Worm (Caenorhabditis elegans) whole organism, L4 larva: ENCODE results near the gene srbc-19.
A peak's percentile ranks its signal among the peaks of the same experiment; 100 is the strongest.

ENCODE experiments used
- F10B5.3 ChIP-seq: sonication (generic microtip); optimal IDR thresholded peaks from 2 replicates; lab custom pipeline; 2016; ENCODE audit warnings: mild to moderate bottlenecking, missing genetic modification characterization, missing compliant biosample characterization
- F37D6.2 ChIP-seq: sonication (generic microtip); optimal IDR thresholded peaks from 2 replicates; lab custom pipeline; 2016; ENCODE audit warnings: mild to moderate bottlenecking, missing genetic modification characterization, missing compliant biosample characterization
- T26A8.4 ChIP-seq: fragments of 200-800 bp; sonication (Bioruptor generic); IDR thresholded peaks from 2 replicates; pipeline ENCODE4 v1.3.6; 2022; ENCODE audit warnings: missing genetic modification characterization, missing compliant biosample characterization
- Y105C5A.15 ChIP-seq: fragments of 200-800 bp; sonication (Bioruptor generic); IDR thresholded peaks from 2 replicates; pipeline ENCODE4 v1.3.6; 2022; ENCODE audit warnings: missing genetic modification characterization, missing compliant biosample characterization
- ZK546.5 ChIP-seq, 2 experiments: sonication (generic microtip); optimal IDR thresholded peaks; 2 replicates each; lab custom pipeline; 2017; ENCODE audit warnings: missing biosample characterization in 2 of 2, missing genetic modification characterization in 2 of 2
- aha-1 ChIP-seq: fragments of 150-350 bp; peaks from one replicate; lab custom pipeline; 2014; ENCODE audit warnings: missing biosample characterization, missing genetic modification characterization
- arid-1 ChIP-seq: fragments of 200-800 bp; sonication (Bioruptor generic); conservative IDR thresholded peaks from 2 replicates; pipeline ENCODE4 v1.3.6; 2022; ENCODE audit warnings: missing genetic modification reagents, missing genetic modification characterization, missing compliant biosample characterization
- ceh-20 ChIP-seq: fragments of 200-800 bp; sonication (Bioruptor generic); IDR thresholded peaks from 2 replicates; pipeline ENCODE4 v1.3.6; 2022; ENCODE audit warnings: missing genetic modification reagents, missing genetic modification characterization, missing compliant biosample characterization
- ceh-28 ChIP-seq: fragments of 150-350 bp; optimal IDR thresholded peaks from 2 replicates; lab custom pipeline; 2014; ENCODE audit warnings: missing biosample characterization, missing genetic modification reagents, missing genetic modification characterization
- ceh-32 ChIP-seq: sonication (generic microtip); optimal IDR thresholded peaks from 2 replicates; lab custom pipeline; 2016; ENCODE audit warnings: mild to moderate bottlenecking, missing genetic modification characterization, missing compliant biosample characterization; ENCODE audit not compliant: poor library complexity
- ceh-44 ChIP-seq: fragments of 200-800 bp; sonication (Bioruptor generic); IDR thresholded peaks from 2 replicates; pipeline ENCODE4 v1.3.6; 2022; ENCODE audit warnings: missing genetic modification reagents, missing genetic modification characterization, missing compliant biosample characterization
- ceh-62 ChIP-seq: sonication (generic microtip); optimal IDR thresholded peaks from 2 replicates; lab custom pipeline; 2017; ENCODE audit warnings: missing biosample characterization, missing genetic modification characterization
- ces-1 ChIP-seq: fragments of 150-350 bp; sonication (generic microtip); optimal IDR thresholded peaks from 4 replicates; lab custom pipeline; 2014; ENCODE audit warnings: missing biosample characterization, missing genetic modification reagents, missing genetic modification characterization
- ctbp-1 ChIP-seq: fragments of 200-800 bp; sonication (Bioruptor generic); IDR thresholded peaks from 2 replicates; pipeline ENCODE4 v1.3.6; 2022; ENCODE audit warnings: missing genetic modification reagents, missing genetic modification characterization, missing compliant biosample characterization
- daf-16 ChIP-seq, 3 experiments: sonication (generic microtip); optimal IDR thresholded peaks; 2 replicates each; lab custom pipeline; 2016 to 2017; ENCODE audit warnings: missing genetic modification characterization in 3 of 3, missing genetic modification reagents in 3 of 3, mild to moderate bottlenecking in 2 of 3, missing compliant biosample characterization in 2 of 3, missing biosample characterization in 1 of 3, moderate library complexity in 1 of 3
- dmd-6 ChIP-seq: fragments of 200-800 bp; sonication (Bioruptor generic); IDR thresholded peaks from 2 replicates; pipeline ENCODE4 v1.3.6; 2022; ENCODE audit warnings: missing genetic modification reagents, missing genetic modification characterization, missing compliant biosample characterization
- dmd-8 ChIP-seq: fragments of 200-800 bp; sonication (Bioruptor generic); IDR thresholded peaks from 2 replicates; pipeline ENCODE4 v1.3.6; 2022; ENCODE audit warnings: missing genetic modification characterization, missing compliant biosample characterization
- dmd-9 ChIP-seq: fragments of 200-800 bp; sonication (Bioruptor generic); IDR thresholded peaks from 2 replicates; pipeline ENCODE4 v1.3.6; 2022; ENCODE audit warnings: missing genetic modification reagents, missing genetic modification characterization, missing compliant biosample characterization
- dve-1 ChIP-seq: sonication (generic microtip); optimal IDR thresholded peaks from 2 replicates; lab custom pipeline; 2017; ENCODE audit warnings: antibody characterized with exemption, mild to moderate bottlenecking, missing genetic modification characterization, missing compliant biosample characterization; ENCODE audit not compliant: insufficient read depth
- egl-27 ChIP-seq: sonication (generic microtip); optimal IDR thresholded peaks from 3 replicates; lab custom pipeline; 2017; ENCODE audit warnings: missing biosample characterization, missing genetic modification reagents, missing genetic modification characterization
- fkh-10 ChIP-seq: fragments of 150-350 bp; optimal IDR thresholded peaks from 2 replicates; lab custom pipeline; 2014; ENCODE audit warnings: missing biosample characterization, missing genetic modification reagents, missing genetic modification characterization
- hif-1 ChIP-seq, 2 experiments: sonication (generic microtip); optimal IDR thresholded peaks; 2 replicates each; lab custom pipeline; 2016 to 2017; ENCODE audit warnings: missing compliant biosample characterization in 2 of 2, missing genetic modification characterization in 2 of 2, missing genetic modification reagents in 2 of 2, missing genotype in 2 of 2, mild to moderate bottlenecking in 1 of 2
- hlh-11 ChIP-seq: fragments of 200-800 bp; sonication (Bioruptor generic); optimal IDR thresholded peaks from 2 replicates; lab custom pipeline; 2018; ENCODE audit warnings: mild to moderate bottlenecking, missing genetic modification characterization, missing compliant biosample characterization
- hlh-30 ChIP-seq: sonication (generic microtip); optimal IDR thresholded peaks from 2 replicates; lab custom pipeline; 2017; ENCODE audit warnings: antibody characterized with exemption, mild to moderate bottlenecking, missing genetic modification characterization, missing compliant biosample characterization; ENCODE audit not compliant: insufficient read depth
- hmg-1.1 ChIP-seq: fragments of 200-800 bp; sonication (Bioruptor generic); IDR thresholded peaks from 2 replicates; pipeline ENCODE4 v1.3.6; 2022; ENCODE audit warnings: missing genetic modification reagents, missing genetic modification characterization, missing compliant biosample characterization
- jun-1 ChIP-seq: fragments of 150-350 bp; optimal IDR thresholded peaks from 2 replicates; lab custom pipeline; 2014; ENCODE audit warnings: missing biosample characterization, missing genetic modification reagents, missing genetic modification characterization
- lin-13 ChIP-seq: fragments of 150-350 bp; optimal IDR thresholded peaks from 2 replicates; lab custom pipeline; 2014; ENCODE audit warnings: missing biosample characterization, missing genetic modification reagents, missing genetic modification characterization
- lin-29 ChIP-seq: fragments of 200-800 bp; sonication (Bioruptor generic); IDR thresholded peaks from 2 replicates; pipeline ENCODE4 v1.3.6; 2022; ENCODE audit warnings: missing genetic modification reagents, missing genetic modification characterization, missing compliant biosample characterization
- lin-38 ChIP-seq: fragments of 200-800 bp; sonication (Bioruptor generic); IDR thresholded peaks from 2 replicates; pipeline ENCODE4 v1.3.6; 2022; ENCODE audit warnings: missing genetic modification reagents, missing genetic modification characterization, missing compliant biosample characterization
- lsy-2 ChIP-seq, 2 experiments: fragments of 150-350 bp in 1 of 2; sonication (generic microtip) in 1 of 2; optimal IDR thresholded peaks; 2 replicates each; lab custom pipeline; 2014 to 2017; ENCODE audit warnings: missing biosample characterization in 2 of 2, missing genetic modification characterization in 2 of 2
- madf-5 ChIP-seq, 2 experiments: fragments of 200-800 bp; sonication (Bioruptor generic); IDR thresholded peaks; 2 replicates each; pipeline ENCODE4 v1.3.6; 2022; ENCODE audit warnings: missing compliant biosample characterization in 2 of 2, missing genetic modification characterization in 2 of 2
- mdl-1 ChIP-seq, 2 experiments: fragments of 150-350 bp in 1 of 2; sonication (generic microtip) in 1 of 2; optimal IDR thresholded peaks; 2 replicates each; lab custom pipeline; 2014 to 2017; ENCODE audit warnings: missing biosample characterization in 2 of 2, missing genetic modification characterization in 2 of 2
- mep-1 ChIP-seq: fragments of 150-350 bp; sonication (generic microtip); optimal IDR thresholded peaks from 3 replicates; lab custom pipeline; 2014; ENCODE audit warnings: missing biosample characterization, missing genetic modification characterization
- mes-2 ChIP-seq: sonication (generic microtip); optimal IDR thresholded peaks from 2 replicates; lab custom pipeline; 2016; ENCODE audit warnings: missing genotype, mild to moderate bottlenecking, missing genetic modification characterization, missing compliant biosample characterization; ENCODE audit not compliant: poor library complexity, severe bottlenecking
- mxl-2 ChIP-seq: fragments of 200-800 bp; sonication (Bioruptor generic); conservative IDR thresholded peaks from 2 replicates; pipeline ENCODE4 v1.3.6; 2022; ENCODE audit warnings: missing genetic modification reagents, missing genetic modification characterization, missing compliant biosample characterization
- mxl-3 ChIP-seq: fragments of 200-800 bp; sonication (Bioruptor generic); optimal IDR thresholded peaks from 2 replicates; lab custom pipeline; 2018; ENCODE audit warnings: mild to moderate bottlenecking, missing genetic modification characterization, missing compliant biosample characterization
- nhr-102 ChIP-seq: sonication (generic microtip); optimal IDR thresholded peaks from 2 replicates; lab custom pipeline; 2016; ENCODE audit warnings: mild to moderate bottlenecking, missing genetic modification characterization, moderate library complexity, missing compliant biosample characterization
- nhr-11 ChIP-seq: fragments of 150-350 bp; optimal IDR thresholded peaks from 2 replicates; lab custom pipeline; 2014; ENCODE audit warnings: missing biosample characterization, missing genetic modification characterization
- nhr-28 ChIP-seq: fragments of 150-350 bp; optimal IDR thresholded peaks from 2 replicates; lab custom pipeline; 2014; ENCODE audit warnings: missing biosample characterization, missing genetic modification characterization
- nhr-48 ChIP-seq: sonication (generic microtip); optimal IDR thresholded peaks from 2 replicates; lab custom pipeline; 2016; ENCODE audit warnings: mild to moderate bottlenecking, missing genetic modification characterization, missing compliant biosample characterization
- nhr-77 ChIP-seq: fragments of 150-350 bp; optimal IDR thresholded peaks from 2 replicates; lab custom pipeline; 2014; ENCODE audit warnings: missing biosample characterization, missing genetic modification characterization
- rbr-2 ChIP-seq: sonication (generic microtip); optimal IDR thresholded peaks from 2 replicates; lab custom pipeline; 2016; ENCODE audit warnings: missing genotype, missing genetic modification characterization, missing compliant biosample characterization
- set-16 ChIP-seq: fragments of 200-800 bp; sonication (Bioruptor generic); IDR thresholded peaks from 2 replicates; pipeline ENCODE4 v1.3.6; 2022; ENCODE audit warnings: missing genetic modification reagents, missing genetic modification characterization, missing compliant biosample characterization
- snpc-1.2 ChIP-seq: fragments of 200-800 bp; sonication (Bioruptor generic); IDR thresholded peaks from 2 replicates; pipeline ENCODE4 v1.3.6; 2022; ENCODE audit warnings: missing genetic modification reagents, missing genetic modification characterization, missing compliant biosample characterization
- snpc-4 ChIP-seq: fragments of 150-350 bp; optimal IDR thresholded peaks from 2 replicates; lab custom pipeline; 2014; ENCODE audit warnings: missing biosample characterization, missing genetic modification characterization
- tra-1 ChIP-seq: fragments of 200-800 bp; sonication (Bioruptor generic); IDR thresholded peaks from 2 replicates; pipeline ENCODE4 v1.3.6; 2022; ENCODE audit warnings: missing genetic modification reagents, missing genetic modification characterization, missing compliant biosample characterization
- unc-39 ChIP-seq: sonication (generic microtip); optimal IDR thresholded peaks from 2 replicates; lab custom pipeline; 2017; ENCODE audit warnings: missing biosample characterization, missing genetic modification characterization
- zag-1 ChIP-seq: fragments of 150-350 bp; optimal IDR thresholded peaks from 2 replicates; lab custom pipeline; 2014; ENCODE audit warnings: missing biosample characterization, missing genetic modification characterization
- zfp-3 ChIP-seq: fragments of 200-800 bp; sonication (Bioruptor generic); conservative IDR thresholded peaks from 2 replicates; pipeline ENCODE4 v1.3.6; 2022; ENCODE audit warnings: missing genetic modification reagents, missing genetic modification characterization, missing compliant biosample characterization
- ztf-11 ChIP-seq: fragments of 150-350 bp; optimal IDR thresholded peaks from 2 replicates; lab custom pipeline; 2014; ENCODE audit warnings: missing biosample characterization, missing genetic modification characterization

srbc-19 gene

DNA sequence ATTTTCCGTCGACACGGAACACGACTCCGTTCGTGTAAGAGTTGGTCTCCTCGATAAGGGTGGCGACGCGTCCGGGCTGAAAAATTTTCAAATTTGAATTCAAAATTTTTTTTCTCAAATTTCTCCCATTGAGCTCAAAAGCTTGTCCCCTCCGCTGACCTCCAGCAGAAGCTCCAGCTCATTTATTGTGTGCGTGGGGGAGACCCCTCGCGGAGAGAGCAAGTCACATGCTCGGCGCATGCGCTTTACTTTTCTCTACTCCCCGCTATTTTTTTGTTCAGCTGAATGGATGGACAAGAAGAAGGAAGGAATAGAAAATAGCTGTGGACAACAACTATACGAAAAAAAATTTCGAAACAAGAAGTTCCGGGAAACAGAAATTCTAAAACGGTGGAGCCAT is 33.1 kb downstream of the srbc-19 start:
- TF ChIP-seq dmd-8 (GFP tag; lab: Robert Waterston, UW) (no peak), mep-1 (tag; lab: Kevin White, UChicago) (peak; percentile 74), mes-2 (tag; lab: Kevin White, UChicago) (peak; percentile 52), lin-29 (GFP tag; lab: Robert Waterston, UW) (no peak), zag-1 (tag; lab: Kevin White, UChicago) (no peak), ces-1 (GFP tag; lab: Kevin White, UChicago) (peak; percentile 2), unc-39 (tag; lab: Kevin White, UChicago) (no peak), dmd-9 (GFP tag; lab: Robert Waterston, UW) (no peak), ZK546.5 (tag; optimal IDR thresholded peaks at IDR 0.05; lab: Kevin White, UChicago) (no peak), T26A8.4 (no peak), ctbp-1 (peak; percentile 74; the same call in 1 of the 2 replicates), jun-1 (tag; lab: Kevin White, UChicago) (no peak), ztf-11 (tag; lab: Kevin White, UChicago) (no peak), hlh-30 (peak; percentile 96), Y105C5A.15 (GFP tag; lab: Robert Waterston, UW) (no peak), aha-1 (tag; lab: Kevin White, UChicago) (peak; percentile 95), F37D6.2 (tag; lab: Kevin White, UChicago) (peak; percentile 63), nhr-102 (tag; lab: Kevin White, UChicago) (no peak), hlh-11 (tag; lab: Kevin White, UChicago) (peak; percentile 83), ceh-44 (GFP tag; lab: Robert Waterston, UW) (no peak), daf-16 (GFP tag; optimal IDR thresholded peaks at IDR 0.05; lab: Kevin White, UChicago) (peak in 1 of 2 experiments; percentile 6), daf-16 (tag; optimal IDR thresholded peaks at IDR 0.05; lab: Kevin White, UChicago) (peak; percentile 24), madf-5 (GFP tag; IDR thresholded peaks at IDR 0.05; lab: Robert Waterston, UW) (no peak), tra-1 (GFP tag; lab: Robert Waterston, UW) (0 out of 2 replicates have a peak, but pooled peaks have one; percentile 32), lsy-2 (tag; optimal IDR thresholded peaks at IDR 0.05; lab: Kevin White, UChicago) (peak in 1 of 2 experiments; percentile 74), snpc-1.2 (no peak), fkh-10 (GFP tag; lab: Kevin White, UChicago) (peak; percentile 74), ceh-32 (tag; lab: Kevin White, UChicago) (no peak), hif-1 (tag; optimal IDR thresholded peaks at IDR 0.05; lab: Kevin White, UChicago) (peak in 1 of 2 experiments; percentile 76), nhr-77 (tag; lab: Kevin White, UChicago) (peak; percentile 1), set-16 (GFP tag; lab: Robert Waterston, UW) (peak; percentile 64), dmd-6 (GFP tag; lab: Robert Waterston, UW) (peak; percentile 73), nhr-28 (tag; lab: Kevin White, UChicago) (peak; percentile 1), ceh-28 (tag; lab: Kevin White, UChicago) (no peak), lin-38 (GFP tag; lab: Robert Waterston, UW) (peak; percentile 33), nhr-48 (peak; percentile 8), nhr-11 (tag; lab: Kevin White, UChicago) (peak; percentile 49), rbr-2 (tag; lab: Kevin White, UChicago) (peak; percentile 81), hmg-1.1 (peak; percentile 68), ceh-62 (no peak), mxl-3 (peak; percentile 11), snpc-4 (tag; lab: Kevin White, UChicago) (no peak), F10B5.3 (no peak), lin-13 (GFP tag; lab: Kevin White, UChicago) (no peak), egl-27 (tag; lab: Kevin White, UChicago) (no peak), ceh-20 (GFP tag; lab: Robert Waterston, UW) (peak; percentile 31; the same call in 1 of the 2 replicates), mxl-2 (GFP tag; lab: Robert Waterston, UW) (peak; percentile 97), mdl-1 (tag; optimal IDR thresholded peaks at IDR 0.05; lab: Kevin White, UChicago) (peak; percentile 71 to 93), zfp-3 (GFP tag; lab: Robert Waterston, UW) (no peak), arid-1 (GFP tag; lab: Robert Waterston, UW) (0 out of 2 replicates have a peak, but pooled peaks have one; percentile 37), dve-1 (tag; lab: Kevin White, UChicago) (peak; percentile 23)
